Worm (Caenorhabditis elegans) whole organism, L4 larva: ENCODE measurements around the gene spp-30.

Source experiments
- F10B5.3 ChIP-seq: sonication (generic microtip); optimal IDR thresholded peaks from 2 replicates; lab custom pipeline; 2016; ENCODE audit warnings: mild to moderate bottlenecking, missing genetic modification characterization, missing compliant biosample characterization
- aha-1 ChIP-seq: fragments of 150-350 bp; peaks from one replicate; lab custom pipeline; 2014; ENCODE audit warnings: missing biosample characterization, missing genetic modification characterization
- aly-2 ChIP-seq: sonication (generic microtip); optimal IDR thresholded peaks from 2 replicates; lab custom pipeline; 2018; ENCODE audit warnings: missing biosample characterization, missing genetic modification characterization
- arid-1 ChIP-seq: fragments of 200-800 bp; sonication (Bioruptor generic); conservative IDR thresholded peaks from 2 replicates; pipeline ENCODE4 v1.3.6; 2022; ENCODE audit warnings: missing genetic modification reagents, missing genetic modification characterization, missing compliant biosample characterization
- ceh-20 ChIP-seq: fragments of 200-800 bp; sonication (Bioruptor generic); IDR thresholded peaks from 2 replicates; pipeline ENCODE4 v1.3.6; 2022; ENCODE audit warnings: missing genetic modification reagents, missing genetic modification characterization, missing compliant biosample characterization
- ceh-32 ChIP-seq: sonication (generic microtip); optimal IDR thresholded peaks from 2 replicates; lab custom pipeline; 2016; ENCODE audit warnings: mild to moderate bottlenecking, missing genetic modification characterization, missing compliant biosample characterization; ENCODE audit not compliant: poor library complexity
- daf-16 ChIP-seq, 3 experiments: sonication (generic microtip); optimal IDR thresholded peaks; 2 replicates each; lab custom pipeline; 2016 to 2017; ENCODE audit warnings: missing genetic modification characterization in 3 of 3, missing genetic modification reagents in 3 of 3, mild to moderate bottlenecking in 2 of 3, missing compliant biosample characterization in 2 of 3, missing biosample characterization in 1 of 3, moderate library complexity in 1 of 3
- dmd-6 ChIP-seq: fragments of 200-800 bp; sonication (Bioruptor generic); IDR thresholded peaks from 2 replicates; pipeline ENCODE4 v1.3.6; 2022; ENCODE audit warnings: missing genetic modification reagents, missing genetic modification characterization, missing compliant biosample characterization
- dmd-8 ChIP-seq: fragments of 200-800 bp; sonication (Bioruptor generic); IDR thresholded peaks from 2 replicates; pipeline ENCODE4 v1.3.6; 2022; ENCODE audit warnings: missing genetic modification characterization, missing compliant biosample characterization
- dmd-9 ChIP-seq: fragments of 200-800 bp; sonication (Bioruptor generic); IDR thresholded peaks from 2 replicates; pipeline ENCODE4 v1.3.6; 2022; ENCODE audit warnings: missing genetic modification reagents, missing genetic modification characterization, missing compliant biosample characterization
- jun-1 ChIP-seq: fragments of 150-350 bp; optimal IDR thresholded peaks from 2 replicates; lab custom pipeline; 2014; ENCODE audit warnings: missing biosample characterization, missing genetic modification reagents, missing genetic modification characterization
- lin-13 ChIP-seq: fragments of 150-350 bp; optimal IDR thresholded peaks from 2 replicates; lab custom pipeline; 2014; ENCODE audit warnings: missing biosample characterization, missing genetic modification reagents, missing genetic modification characterization
- lir-3 ChIP-seq: sonication (generic microtip); optimal IDR thresholded peaks from 2 replicates; lab custom pipeline; 2016; ENCODE audit warnings: mild to moderate bottlenecking, missing genetic modification characterization, missing compliant biosample characterization
- mdl-1 ChIP-seq, 2 experiments: fragments of 150-350 bp in 1 of 2; sonication (generic microtip) in 1 of 2; optimal IDR thresholded peaks; 2 replicates each; lab custom pipeline; 2014 to 2017; ENCODE audit warnings: missing biosample characterization in 2 of 2, missing genetic modification characterization in 2 of 2
- mdt-29 ChIP-seq: fragments of 200-800 bp; sonication (Bioruptor generic); IDR thresholded peaks from 2 replicates; pipeline ENCODE4 v1.3.6; 2022; ENCODE audit warnings: missing genetic modification reagents, missing genetic modification characterization, missing compliant biosample characterization
- nhr-11 ChIP-seq: fragments of 150-350 bp; optimal IDR thresholded peaks from 2 replicates; lab custom pipeline; 2014; ENCODE audit warnings: missing biosample characterization, missing genetic modification characterization
- nhr-25 ChIP-seq: sonication (generic microtip); optimal IDR thresholded peaks from 2 replicates; lab custom pipeline; 2017; ENCODE audit warnings: missing genetic modification characterization, mild to moderate bottlenecking, missing compliant biosample characterization, antibody characterized with exemption, moderate library complexity, borderline replicate concordance; ENCODE audit not compliant: insufficient read depth
- nhr-48 ChIP-seq: sonication (generic microtip); optimal IDR thresholded peaks from 2 replicates; lab custom pipeline; 2016; ENCODE audit warnings: mild to moderate bottlenecking, missing genetic modification characterization, missing compliant biosample characterization
- nhr-76 ChIP-seq: fragments of 150-350 bp; optimal IDR thresholded peaks from 2 replicates; lab custom pipeline; 2014; ENCODE audit warnings: missing biosample characterization, missing genetic modification characterization
- pha-4 ChIP-seq, 2 experiments: fragments of 150-350 bp in 1 of 2; fragments of 200-800 bp in 1 of 2; sonication (Bioruptor generic) in 1 of 2; IDR thresholded peaks in 1 of 2; optimal IDR thresholded peaks in 1 of 2; 2 replicates each; pipeline versions ENCODE4 v1.3.6 to Lab custom; 2014 to 2022; ENCODE audit warnings: missing genetic modification characterization in 2 of 2, missing genetic modification reagents in 2 of 2, missing biosample characterization in 1 of 2, missing compliant biosample characterization in 1 of 2
- rbr-2 ChIP-seq: sonication (generic microtip); optimal IDR thresholded peaks from 2 replicates; lab custom pipeline; 2016; ENCODE audit warnings: missing genotype, missing genetic modification characterization, missing compliant biosample characterization
- saeg-2 ChIP-seq: fragments of 200-800 bp; sonication (Bioruptor generic); IDR thresholded peaks from 2 replicates; pipeline ENCODE4 v1.3.6; 2022; ENCODE audit warnings: missing genetic modification reagents, missing genetic modification characterization, missing compliant biosample characterization
- sdz-12 ChIP-seq: fragments of 200-800 bp; sonication (Bioruptor generic); optimal IDR thresholded peaks from 2 replicates; lab custom pipeline; 2018; ENCODE audit warnings: mild to moderate bottlenecking, missing genetic modification characterization, missing compliant biosample characterization
- set-16 ChIP-seq: fragments of 200-800 bp; sonication (Bioruptor generic); IDR thresholded peaks from 2 replicates; pipeline ENCODE4 v1.3.6; 2022; ENCODE audit warnings: missing genetic modification reagents, missing genetic modification characterization, missing compliant biosample characterization
- skn-1 ChIP-seq: fragments of 150-350 bp; optimal IDR thresholded peaks from 2 replicates; lab custom pipeline; 2014; ENCODE audit warnings: missing biosample characterization, missing genetic modification characterization
- spr-3 ChIP-seq: fragments of 200-800 bp; sonication (Bioruptor generic); optimal IDR thresholded peaks from 2 replicates; lab custom pipeline; 2018; ENCODE audit warnings: mild to moderate bottlenecking, missing genetic modification characterization, missing compliant biosample characterization
- unc-130 ChIP-seq: sonication (generic microtip); optimal IDR thresholded peaks from 2 replicates; lab custom pipeline; 2016; ENCODE audit warnings: missing genetic modification reagents, missing genetic modification characterization, missing compliant biosample characterization
- unc-62 ChIP-seq, 3 experiments: fragments of 150-350 bp in 1 of 3; sonication (generic microtip); optimal IDR thresholded peaks in 2 of 3; peaks in 1 of 3; 1 replicate in 1 of 3; 2 replicates in 2 of 3; lab custom pipeline; 2014 to 2017; ENCODE audit warnings: missing biosample characterization in 3 of 3, missing genetic modification characterization in 3 of 3, missing genetic modification reagents in 3 of 3, missing genotype in 1 of 3
- vab-7 ChIP-seq: fragments of 200-800 bp; sonication (Bioruptor generic); IDR thresholded peaks from 2 replicates; pipeline ENCODE4 v1.3.6; 2022; ENCODE audit warnings: missing genetic modification reagents, missing genetic modification characterization, missing compliant biosample characterization
- zag-1 ChIP-seq: fragments of 150-350 bp; optimal IDR thresholded peaks from 2 replicates; lab custom pipeline; 2014; ENCODE audit warnings: missing biosample characterization, missing genetic modification characterization
- zfp-3 ChIP-seq: fragments of 200-800 bp; sonication (Bioruptor generic); conservative IDR thresholded peaks from 2 replicates; pipeline ENCODE4 v1.3.6; 2022; ENCODE audit warnings: missing genetic modification reagents, missing genetic modification characterization, missing compliant biosample characterization
- ztf-11 ChIP-seq: fragments of 150-350 bp; optimal IDR thresholded peaks from 2 replicates; lab custom pipeline; 2014; ENCODE audit warnings: missing biosample characterization, missing genetic modification characterization

spp-30 gene

ce11 chrX:11624621-11625020 is 3.9 kb downstream of the spp-30 start:
- TF ChIP-seq aha-1 (tag; lab: Kevin White, UChicago) (peak; percentile 91), spr-3 (GFP tag; lab: Kevin White, UChicago) (no peak)

- TF ChIP-seq pha-4 (GFP tag; IDR thresholded peaks at IDR 0.05; lab: Robert Waterston, UW) (no peak), pha-4 (tag; optimal IDR thresholded peaks at IDR 0.05; lab: Kevin White, UChicago) (no peak), lir-3 (tag; lab: Kevin White, UChicago) (no peak), dmd-8 (no peak), unc-130 (GFP tag; lab: Kevin White, UChicago) (no peak), nhr-25 (no peak), daf-16 (GFP tag; optimal IDR thresholded peaks at IDR 0.05; lab: Kevin White, UChicago) (no peak), daf-16 (tag; optimal IDR thresholded peaks at IDR 0.05; lab: Kevin White, UChicago) (no peak), saeg-2 (GFP tag; lab: Robert Waterston, UW) (no peak), nhr-48 (tag; lab: Kevin White, UChicago) (no peak), zfp-3 (GFP tag; lab: Robert Waterston, UW) (no peak), mdt-29 (GFP tag; lab: Robert Waterston, UW) (no peak), nhr-76 (no peak), vab-7 (GFP tag; lab: Robert Waterston, UW) (no peak), skn-1 (no peak), zag-1 (tag; lab: Kevin White, UChicago) (no peak), rbr-2 (tag; lab: Kevin White, UChicago) (no peak), aly-2 (tag; lab: Kevin White, UChicago) (no peak), sdz-12 (GFP tag; lab: Kevin White, UChicago) (no peak), F10B5.3 (tag; lab: Kevin White, UChicago) (no peak), set-16 (GFP tag; lab: Robert Waterston, UW) (no peak)
Measured at ce11 chrX:11623442-11623841, 5.0 kb downstream of the spp-30 start.

ce11 chrX:11621997-11622396 is 6.5 kb downstream of the spp-30 start, which contains the start of gene sto-3:
sto-3 (minus strand) TSS chrX:11622097.
- no peak for TF ChIP-seq dmd-6 (GFP tag; lab: Robert Waterston, UW)
- no peak for TF ChIP-seq ceh-32 (tag; lab: Kevin White, UChicago)
- TF ChIP-seq ztf-11 = no peak
- TF ChIP-seq dmd-9 (GFP tag; lab: Robert Waterston, UW) = no peak
- TF ChIP-seq lin-13 (GFP tag; lab: Kevin White, UChicago) = no peak
- no peak for TF ChIP-seq pha-4 (GFP tag; IDR thresholded peaks at IDR 0.05; lab: Robert Waterston, UW)
- TF ChIP-seq pha-4 (tag; optimal IDR thresholded peaks at IDR 0.05; lab: Kevin White, UChicago) = no peak
- no peak for TF ChIP-seq mdl-1 (tag; optimal IDR thresholded peaks at IDR 0.05; lab: Kevin White, UChicago)
- TF ChIP-seq jun-1 (tag; lab: Kevin White, UChicago) = no peak
- no peak for TF ChIP-seq nhr-11
- no peak for TF ChIP-seq arid-1 (GFP tag; lab: Robert Waterston, UW)
- TF ChIP-seq spr-3 (GFP tag; lab: Kevin White, UChicago) = no peak
- TF ChIP-seq unc-62 (GFP tag; optimal IDR thresholded peaks at IDR 0.05 in 1 of 2; lab: Kevin White, UChicago) = no peak
- TF ChIP-seq unc-62 (tag; optimal IDR thresholded peaks at IDR 0.05; lab: Kevin White, UChicago) = no peak

DNA sequence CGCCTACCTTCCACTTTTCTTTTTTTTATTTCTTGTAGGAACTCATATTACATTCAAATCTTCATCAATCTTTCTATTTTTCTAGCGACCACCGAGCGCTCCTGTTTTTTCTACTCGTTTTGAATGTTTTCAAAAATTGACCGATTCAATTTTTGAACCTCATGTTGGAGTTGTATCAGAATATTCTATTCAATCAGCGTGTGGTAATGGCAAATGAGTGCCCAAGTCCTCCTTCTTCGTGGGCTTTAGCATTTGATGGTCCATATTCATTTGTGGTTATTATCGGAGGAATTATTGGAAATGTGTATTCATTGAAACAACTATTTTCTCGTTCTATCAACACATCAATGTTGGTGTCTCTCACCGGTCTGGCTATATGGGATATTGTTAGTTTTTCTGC is 11.1 kb downstream of the spp-30 start, which contains the start of gene F52D10.4:
Gene F52D10.4 (plus strand): TSS at position 84 of the 400 bp plus-strand sequence.
- TF ChIP-seq ceh-20 = no peak
- peak in 1 of 2 experiments; percentile 62 for TF ChIP-seq unc-62 (GFP tag; optimal IDR thresholded peaks at IDR 0.05 in 1 of 2; lab: Kevin White, UChicago)
- no peak for TF ChIP-seq unc-62 (tag; optimal IDR thresholded peaks at IDR 0.05; lab: Kevin White, UChicago)
